Worm (Caenorhabditis elegans) whole organism, young adult: ENCODE data around the gene evl-14.

ENCODE experiments used
- B0019.2 ChIP-seq: fragments of 200-800 bp; sonication (Bioruptor generic); conservative IDR thresholded peaks from 2 replicates; pipeline ENCODE4 v1.3.6; 2022; ENCODE audit warnings: missing genetic modification reagents, missing genetic modification characterization, missing compliant biosample characterization
- C06A6.2 ChIP-seq: fragments of 200-800 bp; sonication (Bioruptor generic); conservative IDR thresholded peaks from 2 replicates; pipeline ENCODE4 v1.3.6; 2022; ENCODE audit warnings: missing genetic modification characterization, missing compliant biosample characterization
- D2030.7 ChIP-seq: fragments of 200-800 bp; sonication (Bioruptor generic); IDR thresholded peaks from 2 replicates; pipeline ENCODE4 v1.3.6; 2022; ENCODE audit warnings: missing genetic modification reagents, missing genetic modification characterization, missing compliant biosample characterization
- F33H1.4 ChIP-seq: fragments of 200-800 bp; sonication (Bioruptor generic); IDR thresholded peaks from 2 replicates; pipeline ENCODE4 v1.3.6; 2022; ENCODE audit warnings: missing genetic modification reagents, missing genetic modification characterization, missing compliant biosample characterization
- F52B5.7 ChIP-seq: sonication (generic microtip); optimal IDR thresholded peaks from 2 replicates; lab custom pipeline; 2016; ENCODE audit warnings: mild to moderate bottlenecking, missing genetic modification characterization, missing compliant biosample characterization
- K12H6.12 ChIP-seq: fragments of 200-800 bp; sonication (Bioruptor generic); optimal IDR thresholded peaks from 2 replicates; lab custom pipeline; 2018; ENCODE audit warnings: mild to moderate bottlenecking, missing genetic modification characterization, missing compliant biosample characterization
- T07F8.4 ChIP-seq: sonication (generic microtip); optimal IDR thresholded peaks from 2 replicates; lab custom pipeline; 2016; ENCODE audit warnings: mild to moderate bottlenecking, missing genetic modification characterization, moderate library complexity, missing compliant biosample characterization
- T26A5.8 ChIP-seq: sonication (generic microtip); optimal IDR thresholded peaks from 2 replicates; lab custom pipeline; 2016; ENCODE audit warnings: missing genetic modification characterization, missing compliant biosample characterization
- Y53F4B.3 ChIP-seq: fragments of 200-800 bp; sonication (Bioruptor generic); IDR thresholded peaks from 2 replicates; pipeline ENCODE4 v1.3.6; 2022; ENCODE audit warnings: missing genetic modification reagents, missing genetic modification characterization, missing compliant biosample characterization
- ZK185.1 ChIP-seq: sonication (generic microtip); optimal IDR thresholded peaks from 2 replicates; lab custom pipeline; 2016; ENCODE audit warnings: mild to moderate bottlenecking, missing genetic modification characterization, missing compliant biosample characterization; ENCODE audit not compliant: poor library complexity, severe bottlenecking
- bed-1 ChIP-seq: fragments of 200-800 bp; sonication (Bioruptor generic); IDR thresholded peaks from 2 replicates; pipeline ENCODE4 v1.3.6; 2022; ENCODE audit warnings: missing genetic modification reagents, missing genetic modification characterization, missing compliant biosample characterization
- ccch-3 ChIP-seq: fragments of 200-800 bp; sonication (Bioruptor generic); optimal IDR thresholded peaks from 2 replicates; lab custom pipeline; 2018; ENCODE audit warnings: mild to moderate bottlenecking, missing genetic modification characterization, missing compliant biosample characterization
- ceh-40 ChIP-seq: fragments of 200-800 bp; sonication (Bioruptor generic); IDR thresholded peaks from 2 replicates; pipeline ENCODE4 v1.3.6; 2022; ENCODE audit warnings: missing genetic modification characterization, missing compliant biosample characterization
- dpff-1 ChIP-seq: sonication (generic microtip); optimal IDR thresholded peaks from 2 replicates; lab custom pipeline; 2017; ENCODE audit warnings: mild to moderate bottlenecking, missing genetic modification characterization, missing compliant biosample characterization
- fkh-3 ChIP-seq: sonication (generic microtip); optimal IDR thresholded peaks from 2 replicates; lab custom pipeline; 2016; ENCODE audit warnings: mild to moderate bottlenecking, missing genetic modification characterization, missing compliant biosample characterization
- hlh-12 ChIP-seq: sonication (generic microtip); optimal IDR thresholded peaks from 2 replicates; lab custom pipeline; 2016; ENCODE audit warnings: missing genetic modification characterization, missing compliant biosample characterization
- hrde-1 ChIP-seq: sonication (generic microtip); optimal IDR thresholded peaks from 2 replicates; lab custom pipeline; 2016; ENCODE audit warnings: missing genetic modification characterization, mild to moderate bottlenecking, missing compliant biosample characterization, moderate library complexity, missing genotype, missing genetic modification reagents, borderline replicate concordance
- lin-35 ChIP-seq, 3 experiments: fragments of 150-350 bp in 2 of 3; sonication (generic microtip) in 1 of 3; optimal IDR thresholded peaks; 2 replicates each; lab custom pipeline; 2014 to 2018; ENCODE audit warnings: missing biosample characterization in 3 of 3, missing genetic modification characterization in 3 of 3, missing genetic modification reagents in 3 of 3
- madf-6 ChIP-seq: fragments of 200-800 bp; sonication (Bioruptor generic); IDR thresholded peaks from 2 replicates; pipeline ENCODE4 v1.3.6; 2022; ENCODE audit warnings: missing genetic modification reagents, missing genetic modification characterization, missing compliant biosample characterization
- mes-4 ChIP-seq: sonication (generic microtip); optimal IDR thresholded peaks from 2 replicates; lab custom pipeline; 2016; ENCODE audit warnings: missing genotype, missing genetic modification characterization, missing compliant biosample characterization
- nfya-1 ChIP-seq: sonication (generic microtip); optimal IDR thresholded peaks from 2 replicates; lab custom pipeline; 2017; ENCODE audit warnings: antibody characterized with exemption, missing compliant biosample characterization, missing genetic modification characterization, borderline replicate concordance; ENCODE audit not compliant: insufficient read depth
- nhr-80 ChIP-seq: sonication (generic microtip); optimal IDR thresholded peaks from 2 replicates; lab custom pipeline; 2016; ENCODE audit warnings: missing genetic modification characterization, missing compliant biosample characterization
- pbrm-1 ChIP-seq: fragments of 200-800 bp; sonication (Bioruptor generic); IDR thresholded peaks from 2 replicates; pipeline ENCODE4 v1.3.6; 2022; ENCODE audit warnings: missing genetic modification reagents, missing genetic modification characterization, missing compliant biosample characterization
- pha-4 ChIP-seq: fragments of 150-350 bp; sonication (generic microtip); optimal IDR thresholded peaks from 2 replicates; lab custom pipeline; 2014; ENCODE audit warnings: missing biosample characterization, missing genetic modification reagents, missing genetic modification characterization
- repo-1 ChIP-seq: sonication (generic microtip); optimal IDR thresholded peaks from 2 replicates; lab custom pipeline; 2017; ENCODE audit warnings: mild to moderate bottlenecking, missing genetic modification characterization, missing compliant biosample characterization
- sdz-38 ChIP-seq: sonication (generic microtip); optimal IDR thresholded peaks from 2 replicates; lab custom pipeline; 2016; ENCODE audit warnings: missing genotype, missing genetic modification characterization, missing compliant biosample characterization
- snpc-1.3 ChIP-seq: sonication (generic microtip); optimal IDR thresholded peaks from 2 replicates; lab custom pipeline; 2017; ENCODE audit warnings: missing genetic modification characterization, mild to moderate bottlenecking, missing compliant biosample characterization, antibody characterized with exemption, moderate library complexity, missing genotype, missing genetic modification reagents; ENCODE audit not compliant: insufficient read depth
- snpc-3.4 ChIP-seq: sonication (generic microtip); optimal IDR thresholded peaks from 2 replicates; lab custom pipeline; 2017; ENCODE audit warnings: missing genetic modification characterization, mild to moderate bottlenecking, missing compliant biosample characterization, antibody characterized with exemption, moderate library complexity, missing genotype, missing genetic modification reagents
- tlf-1 ChIP-seq: fragments of 200-800 bp; sonication (Bioruptor generic); optimal IDR thresholded peaks from 2 replicates; lab custom pipeline; 2018; ENCODE audit warnings: mild to moderate bottlenecking, missing genetic modification characterization, missing compliant biosample characterization
- unc-130 ChIP-seq: sonication (generic microtip); optimal IDR thresholded peaks from 2 replicates; lab custom pipeline; 2016; ENCODE audit warnings: missing genetic modification reagents, missing genetic modification characterization, missing compliant biosample characterization
- xnd-1 ChIP-seq: sonication (generic microtip); optimal IDR thresholded peaks from 2 replicates; lab custom pipeline; 2016; ENCODE audit warnings: missing genotype, missing genetic modification reagents, missing genetic modification characterization, missing compliant biosample characterization
- ztf-28 ChIP-seq: fragments of 200-800 bp; sonication (Bioruptor generic); IDR thresholded peaks from 2 replicates; pipeline ENCODE4 v1.3.6; 2022; ENCODE audit warnings: missing genetic modification reagents, missing genetic modification characterization, missing compliant biosample characterization
- ztf-3 ChIP-seq: fragments of 200-800 bp; sonication (Bioruptor generic); optimal IDR thresholded peaks from 2 replicates; lab custom pipeline; 2018; ENCODE audit warnings: mild to moderate bottlenecking, missing genetic modification characterization, missing compliant biosample characterization

Gene evl-14

DNA sequence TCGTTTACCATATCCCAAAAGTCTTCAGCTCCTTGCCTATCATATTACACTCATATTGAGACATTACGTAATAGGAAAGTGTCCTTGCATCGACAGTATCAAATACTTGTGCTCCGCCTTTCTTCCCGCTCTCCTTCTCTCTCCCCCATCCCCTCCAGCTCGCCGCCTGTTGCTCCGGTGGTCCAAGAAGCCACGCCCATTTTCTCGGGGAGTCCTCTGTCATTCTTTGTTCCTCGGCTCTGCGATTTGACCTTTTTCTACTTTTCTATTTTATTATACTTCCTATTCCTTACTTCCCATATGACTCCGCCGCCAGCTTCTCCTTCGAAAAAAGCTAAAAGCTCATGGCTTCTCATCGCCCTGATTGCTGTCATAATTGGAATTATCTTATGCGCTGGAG, 43.5 kb upstream of the evl-14 start, which contains the start of gene mnp-1:
Gene mnp-1 (plus strand): TSS at position 211 of the 400 bp plus-strand sequence.
- TF ChIP-seq pbrm-1 (GFP tag; lab: Robert Waterston, UW) (no peak), D2030.7 (GFP tag; lab: Robert Waterston, UW) (no peak), nfya-1 (tag; lab: Kevin White, UChicago) (no peak), ceh-40 (GFP tag; lab: Robert Waterston, UW) (no peak), tlf-1 (no peak), ccch-3 (GFP tag; lab: Kevin White, UChicago) (no peak), ztf-3 (GFP tag; lab: Kevin White, UChicago) (no peak), Y53F4B.3 (GFP tag; lab: Robert Waterston, UW) (no peak), dpff-1 (tag; lab: Kevin White, UChicago) (no peak), repo-1 (tag; lab: Kevin White, UChicago) (no peak), fkh-3 (tag; lab: Kevin White, UChicago) (no peak), hlh-12 (no peak), lin-35 (GFP tag; optimal IDR thresholded peaks at IDR 0.05; lab: Kevin White, UChicago) (no peak), ztf-28 (GFP tag; lab: Robert Waterston, UW) (no peak)

DNA sequence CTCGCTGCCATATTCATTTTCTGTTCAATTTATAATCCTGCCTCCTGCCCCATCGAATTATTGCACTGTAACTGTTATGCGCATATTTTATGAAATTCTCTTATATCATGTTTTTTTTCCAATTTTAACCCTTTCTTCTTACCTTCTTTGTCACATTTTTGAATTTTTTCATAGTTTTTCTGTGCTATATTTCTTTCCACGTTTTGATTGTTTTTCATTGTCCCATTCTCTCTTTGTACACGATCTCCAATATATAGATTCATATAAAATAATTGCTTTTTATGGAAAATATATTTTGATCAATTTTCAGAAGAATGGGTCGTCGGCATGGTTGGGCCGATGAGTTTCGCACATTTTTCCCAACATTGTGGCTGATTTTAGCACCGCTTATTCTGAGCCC, 36.9 kb upstream of the evl-14 start, which contains the start of gene B0285.6:
Gene B0285.6 (plus strand): TSS at position 301 of the 400 bp plus-strand sequence.
- TF ChIP-seq ztf-28 (GFP tag; lab: Robert Waterston, UW), result no peak
- TF ChIP-seq K12H6.12 (tag; lab: Kevin White, UChicago), result no peak
- no peak for TF ChIP-seq sdz-38 (tag; lab: Kevin White, UChicago)
- no peak for TF ChIP-seq F52B5.7 (tag; lab: Kevin White, UChicago)
- no peak for TF ChIP-seq B0019.2
- no peak for TF ChIP-seq bed-1 (GFP tag; lab: Robert Waterston, UW)
- no peak for TF ChIP-seq C06A6.2 (GFP tag; lab: Robert Waterston, UW)
- TF ChIP-seq nhr-80 (tag; lab: Kevin White, UChicago), result no peak
- TF ChIP-seq T07F8.4 (tag; lab: Kevin White, UChicago), result no peak

DNA sequence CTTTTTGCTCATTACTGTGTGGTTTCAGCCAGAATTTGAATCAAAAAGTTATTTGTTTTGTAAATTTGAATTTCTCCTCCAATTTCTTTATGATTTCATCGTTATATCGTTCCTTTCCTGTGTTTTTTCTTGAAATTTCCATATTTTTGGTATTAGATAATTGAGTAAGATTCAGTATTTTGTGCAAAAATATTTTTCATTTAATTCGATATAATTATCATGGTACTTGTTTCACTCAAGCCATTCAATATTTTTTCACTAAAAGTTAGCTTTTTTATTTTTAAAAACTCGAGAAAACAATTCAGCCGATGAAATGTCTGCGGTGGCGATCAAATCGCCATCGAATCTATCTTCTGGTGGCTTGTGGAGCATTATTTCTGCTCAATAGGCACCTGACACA, 32.1 kb upstream of the evl-14 start, which contains the start of gene hse-5:
Gene hse-5 (plus strand): TSS at position 301 of the 400 bp plus-strand sequence.
- no peak for TF ChIP-seq T26A5.8 (tag; lab: Kevin White, UChicago)
- TF ChIP-seq snpc-1.3 (tag; lab: Kevin White, UChicago), result no peak
- TF ChIP-seq mes-4, result no peak
- TF ChIP-seq snpc-3.4 (tag; lab: Kevin White, UChicago), result no peak

DNA sequence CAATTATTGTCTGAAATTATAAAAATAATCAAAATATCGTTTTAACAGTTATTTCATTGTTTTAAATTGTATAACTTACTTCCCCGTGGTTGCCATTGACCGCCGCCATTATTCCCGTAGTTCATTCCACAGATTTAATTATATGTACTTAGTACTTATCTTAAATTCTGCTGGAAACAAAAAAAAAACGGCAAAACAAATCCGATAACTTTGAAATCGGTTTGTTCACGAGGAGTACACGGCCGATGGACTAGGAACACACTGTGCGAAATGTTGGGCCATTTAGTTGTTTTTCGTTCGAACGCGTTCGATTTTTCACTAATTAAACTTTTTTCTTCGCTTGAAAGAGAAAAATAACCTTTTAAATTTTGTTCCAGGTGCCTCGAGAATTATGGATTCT, 30.1 kb upstream of the evl-14 start, which contains the start of the genes B0285.3 and lcmt-1:
Gene B0285.3 (minus strand): TSS at position 267 of the 400 bp plus-strand sequence.
Gene lcmt-1 (plus strand): TSS at position 377 of the 400 bp plus-strand sequence.
- TF ChIP-seq hrde-1 (no peak), xnd-1 (no peak), unc-130 (GFP tag; lab: Kevin White, UChicago) (peak; percentile 21), pha-4 (tag; lab: Kevin White, UChicago) (no peak), ZK185.1 (peak; percentile 82), F33H1.4 (GFP tag; lab: Robert Waterston, UW) (0 out of 2 replicates have a peak, but pooled peaks have one; percentile 39), madf-6 (GFP tag; lab: Robert Waterston, UW) (peak; percentile 20; the same call in 1 of the 2 replicates)
